Worm (Caenorhabditis elegans): ENCODE results near the gene T20D4.7.

Gene T20D4.7

DNA sequence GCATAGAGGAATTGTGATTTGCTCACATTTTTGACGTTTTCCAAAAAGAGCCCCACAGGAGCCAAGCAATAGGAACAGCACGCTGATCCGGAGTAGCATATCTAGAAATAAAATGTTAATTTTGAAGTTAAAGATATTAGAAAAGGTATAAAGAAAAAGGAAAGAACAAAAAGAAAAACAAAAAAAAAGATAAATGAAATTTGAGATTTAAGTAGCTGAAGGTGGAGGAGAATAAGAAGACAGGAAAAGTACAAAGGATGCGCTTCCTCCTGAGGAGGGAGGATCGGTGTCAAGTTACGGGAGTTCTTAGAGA is 36.0 kb downstream of the T20D4.7 start, which contains the start of gene cfz-2:
cfz-2 (minus strand) TSS at position 101 of the 313 bp plus-strand sequence.
- TF ChIP-seq C34F6.9 (tag; optimal IDR thresholded peaks at IDR 0.05) (no peak), nhr-11 (tag; optimal IDR thresholded peaks at IDR 0.05) (no peak), lin-13 (GFP tag; optimal IDR thresholded peaks at IDR 0.05) (no peak), crh-2 (tag; optimal IDR thresholded peaks at IDR 0.05) (no peak), F13H6.1 (tag; optimal IDR thresholded peaks at IDR 0.05) (peak; percentile 29)

DNA sequence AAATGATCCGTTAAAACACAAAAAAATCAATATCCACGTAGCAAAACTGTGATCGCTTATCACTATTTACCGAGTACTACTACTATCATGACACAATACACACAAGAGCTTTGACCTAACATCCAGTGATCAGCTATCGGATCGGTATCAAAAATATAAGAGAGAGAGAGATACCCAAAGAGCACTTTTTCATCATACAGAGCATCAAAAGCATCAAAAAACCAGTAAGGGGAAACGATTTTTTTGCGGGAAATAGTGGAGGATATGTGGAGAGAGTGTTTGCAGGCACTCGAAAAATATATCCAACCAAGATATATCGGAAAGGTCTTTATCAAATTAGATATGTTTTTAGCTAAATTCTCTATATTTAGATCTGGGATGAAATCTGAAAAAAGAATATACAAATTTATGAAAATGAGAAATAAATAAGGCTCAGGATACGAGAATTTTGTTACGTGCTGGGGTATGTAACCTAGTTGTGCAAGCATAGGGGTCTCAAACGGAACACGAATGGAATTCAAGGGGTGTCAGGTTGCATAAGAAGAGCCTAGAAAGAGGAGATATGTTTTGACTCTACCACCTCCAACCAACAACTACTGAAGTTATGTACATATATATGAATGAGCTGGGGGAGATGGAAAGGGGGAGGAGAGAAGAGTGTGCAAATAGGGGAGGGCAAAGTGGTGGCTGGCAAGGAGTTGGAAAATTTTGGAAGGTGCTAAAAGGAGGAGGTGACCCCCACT is 36.6 kb downstream of the T20D4.7 start:
- TF ChIP-seq nhr-77 (tag; optimal IDR thresholded peaks at IDR 0.05) (no peak), unc-62 (GFP tag; optimal IDR thresholded peaks at IDR 0.05) (no peak), nhr-11 (tag; optimal IDR thresholded peaks at IDR 0.05) (no peak), skn-1 (tag; optimal IDR thresholded peaks at IDR 0.05) (no peak), nhr-10 (tag; optimal IDR thresholded peaks at IDR 0.05) (no peak)

DNA sequence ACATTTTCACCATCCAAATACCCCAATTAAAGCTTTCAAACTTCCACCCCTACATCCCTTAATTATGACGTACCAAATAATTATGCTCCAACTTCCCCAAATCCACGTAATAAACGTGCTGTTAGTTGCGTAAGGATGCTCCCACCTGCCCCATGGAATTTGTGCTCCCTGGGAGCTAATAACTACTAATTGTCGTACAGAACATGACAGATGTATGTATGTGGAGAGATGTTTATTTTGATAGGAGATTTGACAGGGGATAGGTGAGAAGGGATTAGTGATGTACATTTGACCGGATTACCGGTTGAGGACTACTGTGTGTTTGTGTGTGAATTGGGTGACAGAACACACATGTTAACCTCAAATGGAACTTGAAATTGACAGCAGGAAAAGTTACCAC is 41.1 kb downstream of the T20D4.7 start:
- TF ChIP-seq aly-2 (tag; optimal IDR thresholded peaks at IDR 0.05) (no peak), nhr-129 (tag; optimal IDR thresholded peaks at IDR 0.05) (no peak), elt-1 (tag; optimal IDR thresholded peaks at IDR 0.05) (no peak), Y55F3AM.14 (GFP tag; optimal IDR thresholded peaks at IDR 0.05) (no peak)

DNA sequence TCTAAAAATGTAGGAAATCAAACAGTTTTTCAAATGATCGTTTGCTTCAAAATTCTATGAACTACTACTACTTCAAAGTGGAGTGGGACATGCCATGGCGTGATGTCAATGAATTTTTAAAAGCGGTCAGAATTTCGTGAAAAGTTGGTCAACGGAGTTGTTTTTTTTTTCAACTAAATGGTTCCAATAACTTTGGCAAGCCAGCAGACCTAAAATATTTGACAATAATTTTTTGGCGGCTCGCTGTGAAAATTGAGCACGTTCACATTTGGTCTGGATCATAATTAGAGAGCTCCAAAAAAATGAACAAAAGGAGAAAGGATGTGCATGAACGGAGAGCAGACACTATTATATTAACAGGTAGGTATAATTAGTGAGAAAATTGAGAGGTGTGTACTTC is 41.6 kb downstream of the T20D4.7 start:
- no peak for TF ChIP-seq alr-1 (tag; optimal IDR thresholded peaks at IDR 0.05)
- TF ChIP-seq blmp-1 (tag; optimal IDR thresholded peaks at IDR 0.05; ENCODE audit: insufficient read depth) = no peak
- TF ChIP-seq nhr-12 (tag; optimal IDR thresholded peaks at IDR 0.05) = no peak
- no peak for TF ChIP-seq peb-1 (tag; optimal IDR thresholded peaks at IDR 0.05)
- no peak for TF ChIP-seq zag-1 (tag; optimal IDR thresholded peaks at IDR 0.05)
- TF ChIP-seq nhr-129 (tag; optimal IDR thresholded peaks at IDR 0.05) = no peak
- no peak for TF ChIP-seq ceh-82 (tag; optimal IDR thresholded peaks at IDR 0.05)
- TF ChIP-seq lin-11 (tag; optimal IDR thresholded peaks at IDR 0.05) = no peak
- TF ChIP-seq elt-3 (tag; optimal IDR thresholded peaks at IDR 0.05) = no peak

DNA sequence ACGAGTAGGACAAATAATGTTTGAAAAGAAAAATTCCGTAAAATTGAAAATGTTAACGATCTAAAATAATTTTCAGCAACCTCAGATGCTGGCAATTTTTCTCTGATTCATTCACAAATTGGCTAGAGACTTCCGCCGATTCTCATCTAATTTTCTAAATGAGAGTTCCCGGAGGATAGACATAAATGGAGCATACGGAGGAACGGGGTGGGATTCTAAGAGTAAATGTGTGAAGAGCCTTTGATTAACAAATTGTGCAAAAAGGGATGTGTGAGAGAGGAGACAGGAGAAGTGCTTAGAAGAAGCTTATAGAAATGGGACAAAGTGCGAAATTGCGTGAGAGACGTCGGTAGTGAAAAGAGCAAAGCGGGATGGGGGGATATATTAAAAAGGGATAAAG is 42.9 kb downstream of the T20D4.7 start:
- TF ChIP-seq lin-39 (tag; optimal IDR thresholded peaks at IDR 0.05) (no peak), gmeb-1 (tag; optimal IDR thresholded peaks at IDR 0.05) (no peak), elt-1 (tag; optimal IDR thresholded peaks at IDR 0.05) (no peak), nhr-237 (tag; optimal IDR thresholded peaks at IDR 0.05) (no peak), ceh-82 (tag; optimal IDR thresholded peaks at IDR 0.05) (no peak), nhr-25 (tag; optimal IDR thresholded peaks at IDR 0.05) (no peak), sma-3 (GFP tag; optimal IDR thresholded peaks at IDR 0.05) (no peak), blmp-1 (tag; optimal IDR thresholded peaks at IDR 0.05; ENCODE audit: insufficient read depth) (no peak), nhr-23 (tag; optimal IDR thresholded peaks at IDR 0.05) (no peak), R02D3.7 (tag; optimal IDR thresholded peaks at IDR 0.05) (no peak)

DNA sequence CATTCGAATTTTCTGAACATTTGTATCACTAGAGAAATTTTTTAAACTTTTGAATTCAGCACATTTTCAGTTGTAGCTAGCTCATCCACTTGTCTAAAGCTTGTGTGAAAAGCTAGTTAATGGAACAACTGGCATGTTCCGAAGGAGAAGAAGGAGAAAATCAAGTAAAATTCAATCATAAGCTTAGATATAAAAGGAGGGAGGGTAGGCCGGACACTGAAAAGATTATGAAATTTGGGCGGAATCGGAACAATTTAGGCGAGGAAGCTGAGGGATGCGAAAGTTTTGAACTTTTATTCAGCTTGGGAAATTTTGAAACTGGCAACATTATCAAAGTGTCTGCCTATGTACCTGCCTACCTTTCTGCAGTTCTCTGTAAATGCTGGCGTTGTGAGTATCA is 43.8 kb downstream of the T20D4.7 start:
- TF ChIP-seq F13H6.1 (tag; optimal IDR thresholded peaks at IDR 0.05) (no peak), egl-27 (tag; optimal IDR thresholded peaks at IDR 0.05) (no peak), lin-39 (tag; optimal IDR thresholded peaks at IDR 0.05) (no peak), mdl-1 (tag; optimal IDR thresholded peaks at IDR 0.05) (no peak)

DNA sequence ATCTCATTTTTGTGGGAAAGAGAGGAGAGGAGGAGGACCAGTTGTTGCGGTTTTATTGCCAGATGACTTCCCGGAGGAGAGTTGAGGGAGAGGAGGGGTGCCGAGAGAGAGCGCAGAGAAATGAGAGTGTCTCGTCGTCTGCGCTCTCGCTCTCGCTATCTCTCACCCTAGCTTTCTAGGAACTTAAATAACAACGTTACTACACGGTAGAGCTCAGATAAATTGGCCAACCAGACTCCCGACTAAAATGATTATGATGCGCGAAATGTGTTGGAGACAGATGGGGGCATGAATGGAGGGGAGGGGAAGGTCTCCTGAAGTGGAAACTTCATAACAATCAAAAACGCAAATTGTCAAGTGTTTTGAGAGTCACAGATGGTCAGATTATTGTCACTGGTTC is 45.9 kb downstream of the T20D4.7 start:
- TF ChIP-seq lsy-2 (tag; optimal IDR thresholded peaks at IDR 0.05) (no peak), crh-2 (tag; optimal IDR thresholded peaks at IDR 0.05) (no peak), lin-13 (GFP tag; optimal IDR thresholded peaks at IDR 0.05) (no peak), ZK546.5 (tag; optimal IDR thresholded peaks at IDR 0.05) (no peak), nhr-237 (tag; optimal IDR thresholded peaks at IDR 0.05) (no peak), ztf-1 (GFP tag; conservative IDR thresholded peaks at IDR 0.05) (no peak), R02D3.7 (tag; optimal IDR thresholded peaks at IDR 0.05) (no peak)

All from whole organism, L2 larva.